Worm (Caenorhabditis elegans): ENCODE data around the gene poml-4.

ce11 chrII:1529057-1529456 lies 11.7 kb upstream of the poml-4 start, which contains the start of gene Y51H7BR.4:
- TF ChIP-seq ceh-28 (tag; optimal IDR thresholded peaks at IDR 0.05) (no peak), ZK546.5 (tag; optimal IDR thresholded peaks at IDR 0.05) (no peak), fkh-10 (GFP tag; optimal IDR thresholded peaks at IDR 0.05) (no peak), egl-27 (tag; optimal IDR thresholded peaks at IDR 0.05) (no peak), elt-2 (tag; optimal IDR thresholded peaks at IDR 0.05) (no peak), nhr-28 (tag; optimal IDR thresholded peaks at IDR 0.05) (no peak), aly-2 (tag; optimal IDR thresholded peaks at IDR 0.05) (no peak)
